Fruit fly (Drosophila melanogaster) whole organism, wandering third instar larva: ENCODE measurements around the gene nrv2.

Source experiments
- CG32264 ChIP-seq: fragments of 200-800 bp; sonication (Bioruptor generic); optimal IDR thresholded peaks from 2 replicates; lab custom pipeline; 2016; ENCODE audit warnings: missing biosample characterization, missing genetic modification characterization
- Dfd ChIP-seq: fragments of >200 bp; optimal IDR thresholded peaks from 2 replicates; lab custom pipeline; 2017; ENCODE audit warnings: missing biosample characterization, missing genetic modification characterization
- GATAd ChIP-seq: sonication (Bioruptor generic); optimal IDR thresholded peaks from 2 replicates; lab custom pipeline; 2016; ENCODE audit warnings: missing biosample characterization, missing genetic modification characterization
- Hnf4 ChIP-seq: fragments of 200-800 bp; sonication (Bioruptor generic); optimal IDR thresholded peaks from 2 replicates; lab custom pipeline; 2016; ENCODE audit warnings: missing biosample characterization, mild to moderate bottlenecking, missing genetic modification characterization
- Hr78 ChIP-seq: fragments of >200 bp; optimal IDR thresholded peaks from 2 replicates; lab custom pipeline; 2017; ENCODE audit warnings: missing biosample characterization, missing genetic modification characterization
- Hr83 ChIP-seq: fragments of 200-300 bp; sonication (Bioruptor generic); optimal IDR thresholded peaks from 2 replicates; lab custom pipeline; 2016; ENCODE audit warnings: missing biosample characterization, mild to moderate bottlenecking, missing genetic modification characterization, moderate library complexity; ENCODE audit not compliant: poor library complexity, severe bottlenecking
- Vsx2 ChIP-seq: fragments of 200-300, 225-300 bp; sonication (Bioruptor generic); optimal IDR thresholded peaks from 2 replicates; lab custom pipeline; 2018; ENCODE audit warnings: missing biosample characterization, missing genetic modification characterization; ENCODE audit not compliant: partially characterized antibody
- dmrt93B ChIP-seq: fragments of 200-800 bp; sonication (Bioruptor generic); optimal IDR thresholded peaks from 2 replicates; lab custom pipeline; 2018; ENCODE audit warnings: missing biosample characterization, mild to moderate bottlenecking, missing genetic modification characterization
- ey ChIP-seq: fragments of 200-800 bp; sonication (Bioruptor generic); optimal IDR thresholded peaks from 2 replicates; lab custom pipeline; 2016; ENCODE audit warnings: missing biosample characterization, missing genetic modification characterization
- fru ChIP-seq: fragments of 200-800 bp; sonication (Bioruptor generic); optimal IDR thresholded peaks from 3 replicates; lab custom pipeline; 2016; ENCODE audit warnings: missing biosample characterization, mild to moderate bottlenecking, missing genetic modification characterization
- sage ChIP-seq: fragments of 200-800 bp; sonication (Bioruptor generic); optimal IDR thresholded peaks from 2 replicates; lab custom pipeline; 2016; ENCODE audit warnings: missing biosample characterization, mild to moderate bottlenecking, missing genetic modification characterization
- sv ChIP-seq: fragments of 200-800 bp; sonication (Bioruptor generic); optimal IDR thresholded peaks from 3 replicates; lab custom pipeline; 2016; ENCODE audit warnings: missing biosample characterization, missing genetic modification characterization
- tai ChIP-seq: sonication (Bioruptor generic); optimal IDR thresholded peaks from 2 replicates; lab custom pipeline; 2016; ENCODE audit warnings: missing biosample characterization, missing genetic modification characterization

dm6 chr2L:6783395-6783794, 15.3 kb downstream of the nrv2 start:
- TF ChIP-seq sv (GFP tag; lab: Kevin White, UChicago) (no peak), Hr78 (GFP tag; lab: Kevin White, UChicago) (no peak), ey (GFP tag; lab: Kevin White, UChicago) (no peak), Hr83 (GFP tag; lab: Kevin White, UChicago) (no peak), fru (GFP tag; lab: Kevin White, UChicago) (no peak), dmrt93B (no peak), Dfd (no peak), Hnf4 (GFP tag; lab: Kevin White, UChicago) (no peak), CG32264 (no peak), tai (GFP tag; lab: Kevin White, UChicago) (no peak), Vsx2 (GFP tag; lab: Kevin White, UChicago) (no peak), GATAd (GFP tag; lab: Kevin White, UChicago) (no peak), sage (no peak)
